Fruit fly (Drosophila melanogaster) whole organism, wandering third instar larva: ENCODE data around the gene nac.

Experiments used
- CG32264 ChIP-seq: fragments of 200-800 bp; sonication (Bioruptor generic); optimal IDR thresholded peaks from 2 replicates; lab custom pipeline; 2016; ENCODE audit warnings: missing biosample characterization, missing genetic modification characterization
- CG9705 ChIP-seq: fragments of 200-800 bp; sonication (Bioruptor generic); optimal IDR thresholded peaks from 2 replicates; lab custom pipeline; 2018; ENCODE audit warnings: missing biosample characterization, mild to moderate bottlenecking, missing genetic modification characterization
- CrebA ChIP-seq: fragments of 200-800 bp; sonication (Bioruptor generic); optimal IDR thresholded peaks from 2 replicates; lab custom pipeline; 2016; ENCODE audit warnings: missing biosample characterization, mild to moderate bottlenecking, missing genetic modification characterization, borderline replicate concordance
- Dfd ChIP-seq: fragments of >200 bp; optimal IDR thresholded peaks from 2 replicates; lab custom pipeline; 2017; ENCODE audit warnings: missing biosample characterization, missing genetic modification characterization
- Dif ChIP-seq: fragments of 200-275, 200-300 bp; sonication (Bioruptor generic); optimal IDR thresholded peaks from 2 replicates; lab custom pipeline; 2018; ENCODE audit warnings: missing biosample characterization, missing genetic modification characterization; ENCODE audit not compliant: partially characterized antibody
- HLH106 ChIP-seq: fragments of 200-800 bp; optimal IDR thresholded peaks from 3 replicates; lab custom pipeline; 2019; ENCODE audit warnings: missing biosample characterization, mild to moderate bottlenecking, missing genetic modification characterization, moderate library complexity
- Hnf4 ChIP-seq: fragments of 200-800 bp; sonication (Bioruptor generic); optimal IDR thresholded peaks from 2 replicates; lab custom pipeline; 2016; ENCODE audit warnings: missing biosample characterization, mild to moderate bottlenecking, missing genetic modification characterization
- Jra ChIP-seq: sonication (Bioruptor generic); optimal IDR thresholded peaks from 2 replicates; lab custom pipeline; 2016; ENCODE audit warnings: missing biosample characterization, missing genetic modification characterization
- Mio ChIP-seq: sonication (Bioruptor generic); optimal IDR thresholded peaks from 2 replicates; lab custom pipeline; 2016; ENCODE audit warnings: missing biosample characterization, missing genetic modification characterization
- Myc ChIP-seq: fragments of >200 bp; optimal IDR thresholded peaks from 2 replicates; lab custom pipeline; 2017
- N ChIP-seq: fragments of >200 bp; optimal IDR thresholded peaks from 2 replicates; lab custom pipeline; 2018; ENCODE audit warnings: missing biosample characterization, missing external identifiers, missing genetic modification characterization
- OdsH ChIP-seq: fragments of 200-800 bp; sonication (Bioruptor generic); optimal IDR thresholded peaks from 2 replicates; lab custom pipeline; 2016; ENCODE audit warnings: missing biosample characterization, mild to moderate bottlenecking, missing genetic modification characterization
- Rel ChIP-seq, 2 experiments: fragments of 200-800 bp; sonication (Bioruptor generic) in 1 of 2; optimal IDR thresholded peaks; 2 replicates in 1 of 2; 3 replicates in 1 of 2; lab custom pipeline; 2016 to 2019; ENCODE audit warnings: mild to moderate bottlenecking in 2 of 2, missing biosample characterization in 2 of 2, missing genetic modification characterization in 2 of 2, moderate library complexity in 1 of 2
- Sp1 ChIP-seq: fragments of 200-800 bp; sonication (Bioruptor generic); optimal IDR thresholded peaks from 3 replicates; lab custom pipeline; 2019; ENCODE audit warnings: missing biosample characterization, mild to moderate bottlenecking, missing genetic modification characterization, moderate library complexity
- Vsx2 ChIP-seq: fragments of 200-300, 225-300 bp; sonication (Bioruptor generic); optimal IDR thresholded peaks from 2 replicates; lab custom pipeline; 2018; ENCODE audit warnings: missing biosample characterization, missing genetic modification characterization; ENCODE audit not compliant: partially characterized antibody
- br ChIP-seq: fragments of 200-800 bp; sonication (Bioruptor generic); optimal IDR thresholded peaks from 2 replicates; lab custom pipeline; 2016; ENCODE audit warnings: missing biosample characterization, missing genetic modification characterization
- dl ChIP-seq, 2 experiments: fragments of 175-275, 200-275 bp in 1 of 2; fragments of 200-275 bp in 1 of 2; sonication (Bioruptor generic); optimal IDR thresholded peaks; lab custom pipeline; 2018; ENCODE audit warnings: mild to moderate bottlenecking in 2 of 2, missing biosample characterization in 2 of 2, missing genetic modification characterization in 2 of 2, moderate library complexity in 2 of 2; ENCODE audit not compliant: partially characterized antibody in 2 of 2, insufficient read depth in 1 of 2
- dmrt93B ChIP-seq: fragments of 200-800 bp; sonication (Bioruptor generic); optimal IDR thresholded peaks from 2 replicates; lab custom pipeline; 2018; ENCODE audit warnings: missing biosample characterization, mild to moderate bottlenecking, missing genetic modification characterization
- dsf ChIP-seq: sonication (Bioruptor generic); optimal IDR thresholded peaks from 2 replicates; lab custom pipeline; 2016; ENCODE audit warnings: missing biosample characterization, missing genetic modification characterization, borderline replicate concordance
- ey ChIP-seq: fragments of 200-800 bp; sonication (Bioruptor generic); optimal IDR thresholded peaks from 2 replicates; lab custom pipeline; 2016; ENCODE audit warnings: missing biosample characterization, missing genetic modification characterization
- foxo ChIP-seq, 2 experiments: fragments of 200-800 bp; sonication (Bioruptor generic); optimal IDR thresholded peaks; 2 replicates in 1 of 2; 3 replicates in 1 of 2; lab custom pipeline; 2016 to 2017; ENCODE audit warnings: missing biosample characterization in 2 of 2, missing genetic modification characterization in 2 of 2
- fru ChIP-seq: fragments of 200-800 bp; sonication (Bioruptor generic); optimal IDR thresholded peaks from 3 replicates; lab custom pipeline; 2016; ENCODE audit warnings: missing biosample characterization, mild to moderate bottlenecking, missing genetic modification characterization
- jim ChIP-seq: fragments of 175-275, 200-325 bp; sonication (Bioruptor generic); optimal IDR thresholded peaks from 2 replicates; lab custom pipeline; 2016; ENCODE audit warnings: missing biosample characterization, mild to moderate bottlenecking, missing genetic modification characterization
- lola ChIP-seq: fragments of >200 bp; optimal IDR thresholded peaks from 2 replicates; lab custom pipeline; 2017; ENCODE audit warnings: missing biosample characterization, missing genetic modification characterization
- pan ChIP-seq: fragments of >200 bp; optimal IDR thresholded peaks from 2 replicates; lab custom pipeline; 2017
- psq ChIP-seq: fragments of 200-800 bp; sonication (Bioruptor generic); optimal IDR thresholded peaks from 3 replicates; lab custom pipeline; 2017; ENCODE audit warnings: missing biosample characterization, mild to moderate bottlenecking, missing genetic modification characterization, moderate library complexity
- rgr ChIP-seq: fragments of 200-800 bp; sonication (Bioruptor generic); optimal IDR thresholded peaks from 3 replicates; lab custom pipeline; 2016; ENCODE audit warnings: missing biosample characterization, mild to moderate bottlenecking, missing genetic modification characterization
- sage ChIP-seq: fragments of 200-800 bp; sonication (Bioruptor generic); optimal IDR thresholded peaks from 2 replicates; lab custom pipeline; 2016; ENCODE audit warnings: missing biosample characterization, mild to moderate bottlenecking, missing genetic modification characterization
- sv ChIP-seq: fragments of 200-800 bp; sonication (Bioruptor generic); optimal IDR thresholded peaks from 3 replicates; lab custom pipeline; 2016; ENCODE audit warnings: missing biosample characterization, missing genetic modification characterization
- woc ChIP-seq: sonication (Bioruptor generic); optimal IDR thresholded peaks from 2 replicates; lab custom pipeline; 2016; ENCODE audit warnings: missing biosample characterization, mild to moderate bottlenecking, missing genetic modification characterization

nac gene

dm6 chr3R:8305110-8305509 lies 1.3 kb upstream of the nac start, which contains the start of gene Sgt1:
Gene Sgt1 (minus strand): TSS chr3R:8305274.
- no peak for TF ChIP-seq Jra (GFP tag; lab: Kevin White, UChicago)
- no peak for TF ChIP-seq Rel (GFP tag; optimal IDR thresholded peaks at IDR 0.05; lab: Kevin White, UChicago)
- peak; percentile 91 for TF ChIP-seq Rel (tag; optimal IDR thresholded peaks at IDR 0.05; lab: Kevin White, UChicago)
- TF ChIP-seq Mio = no peak
- no peak for TF ChIP-seq lola (GFP tag; lab: Kevin White, UChicago)
- TF ChIP-seq OdsH = peak; percentile 36
- peak; percentile 39 for TF ChIP-seq ey
- TF ChIP-seq Dif = no peak
- no peak for TF ChIP-seq CG32264 (GFP tag; lab: Kevin White, UChicago)
- TF ChIP-seq HLH106 = peak; percentile 33
- TF ChIP-seq dl (GFP tag; optimal IDR thresholded peaks at IDR 0.05; lab: Kevin White, UChicago; ENCODE audit: insufficient read depth in 1 of 2, partially characterized antibody in 2 of 2) = no peak
- no peak for TF ChIP-seq Hnf4 (GFP tag; lab: Kevin White, UChicago)
- peak in 1 of 2 experiments; percentile 45 for TF ChIP-seq foxo (GFP tag; optimal IDR thresholded peaks at IDR 0.05; lab: Kevin White, UChicago)
- TF ChIP-seq, all 38 proteins: peak for 5

- TF ChIP-seq psq (GFP tag; lab: Kevin White, UChicago) (no peak), Vsx2 (GFP tag; lab: Kevin White, UChicago) (no peak), CG9705 (no peak), Rel (GFP tag; optimal IDR thresholded peaks at IDR 0.05; lab: Kevin White, UChicago) (no peak), Rel (tag; optimal IDR thresholded peaks at IDR 0.05; lab: Kevin White, UChicago) (no peak), Jra (GFP tag; lab: Kevin White, UChicago) (no peak), sv (GFP tag; lab: Kevin White, UChicago) (no peak), CrebA (GFP tag; lab: Kevin White, UChicago) (no peak), sage (no peak), Myc (lab: Kevin White, UChicago) (peak; percentile 18), fru (GFP tag; lab: Kevin White, UChicago) (peak; percentile 98), Hnf4 (GFP tag; lab: Kevin White, UChicago) (no peak), pan (lab: Kevin White, UChicago) (no peak), rgr (GFP tag; lab: Kevin White, UChicago) (no peak)
Measured at dm6 chr3R:8300928-8301752, 2.7 kb downstream of the nac start, which contains the start of the genes CG9626 and mRpL1. Gene CG9626 (minus strand): TSS chr3R:8300978. Gene mRpL1 (plus strand): TSS chr3R:8301440.

dm6 chr3R:8292034-8292433 lies 11.8 kb downstream of the nac start, which contains the start of gene CG31463:
Gene CG31463 (plus strand): TSS chr3R:8292335.
- no peak for TF ChIP-seq CG9705
- TF ChIP-seq psq (GFP tag; lab: Kevin White, UChicago) = no peak
- TF ChIP-seq CG32264 (GFP tag; lab: Kevin White, UChicago) = no peak
- TF ChIP-seq Myc (lab: Kevin White, UChicago) = no peak
- TF ChIP-seq HLH106 = no peak
- TF ChIP-seq Mio = no peak
- no peak for TF ChIP-seq woc (GFP tag; lab: Kevin White, UChicago)
- TF ChIP-seq dsf (GFP tag; lab: Kevin White, UChicago) = no peak
- TF ChIP-seq Vsx2 (GFP tag; lab: Kevin White, UChicago) = no peak
- TF ChIP-seq OdsH = no peak
- TF ChIP-seq jim (GFP tag; lab: Kevin White, UChicago) = no peak
- TF ChIP-seq sv (GFP tag; lab: Kevin White, UChicago) = no peak

- TF ChIP-seq woc (GFP tag; lab: Kevin White, UChicago) (no peak), sage (no peak), foxo (GFP tag; optimal IDR thresholded peaks at IDR 0.05; lab: Kevin White, UChicago) (no peak), rgr (GFP tag; lab: Kevin White, UChicago) (no peak), dsf (GFP tag; lab: Kevin White, UChicago) (no peak), Sp1 (GFP tag; lab: Kevin White, UChicago) (no peak), Vsx2 (GFP tag; lab: Kevin White, UChicago) (no peak), dmrt93B (GFP tag; lab: Kevin White, UChicago) (no peak), Jra (GFP tag; lab: Kevin White, UChicago) (no peak), Rel (GFP tag; optimal IDR thresholded peaks at IDR 0.05; lab: Kevin White, UChicago) (no peak), Rel (tag; optimal IDR thresholded peaks at IDR 0.05; lab: Kevin White, UChicago) (no peak), lola (GFP tag; lab: Kevin White, UChicago) (no peak), jim (GFP tag; lab: Kevin White, UChicago) (no peak), Mio (no peak), br (GFP tag; lab: Kevin White, UChicago) (no peak), sv (GFP tag; lab: Kevin White, UChicago) (no peak), pan (lab: Kevin White, UChicago) (no peak), N (no peak), Hnf4 (GFP tag; lab: Kevin White, UChicago) (no peak), Dfd (GFP tag; lab: Kevin White, UChicago) (no peak), HLH106 (no peak)
Measured at dm6 chr3R:8290940-8291339, 12.9 kb downstream of the nac start, which contains the start of gene CG31464. Gene CG31464 (plus strand): TSS chr3R:8291240.
